Fruit fly (Drosophila melanogaster) whole organism, prepupa: Measurements from ENCODE around the gene Usp2.

Experiments used
- CG11902 ChIP-seq: fragments of 200-800 bp; sonication (Bioruptor generic); optimal IDR thresholded peaks from 3 replicates; lab custom pipeline; 2016; ENCODE audit warnings: missing biosample characterization, missing genetic modification characterization
- CG1621 ChIP-seq: fragments of 200-800 bp; sonication (Bioruptor generic); optimal IDR thresholded peaks from 3 replicates; lab custom pipeline; 2018; ENCODE audit warnings: missing biosample characterization, mild to moderate bottlenecking, missing genetic modification characterization
- CG6792 ChIP-seq: fragments of 200-800 bp; sonication (Bioruptor generic); optimal IDR thresholded peaks from 3 replicates; lab custom pipeline; 2016; ENCODE audit warnings: missing biosample characterization, missing genetic modification characterization
- CG6854 ChIP-seq: fragments of 200-800 bp; sonication (Bioruptor generic); optimal IDR thresholded peaks from 2 replicates; lab custom pipeline; 2017; ENCODE audit warnings: missing biosample characterization, mild to moderate bottlenecking, missing genetic modification characterization
- Eip75B ChIP-seq: fragments of 200-800 bp; sonication (Bioruptor generic); optimal IDR thresholded peaks from 3 replicates; lab custom pipeline; 2016; ENCODE audit warnings: missing biosample characterization, missing genetic modification characterization
- Hr39 ChIP-seq: fragments of 200-800 bp; sonication (Bioruptor generic); optimal IDR thresholded peaks from 2 replicates; lab custom pipeline; 2016; ENCODE audit warnings: missing biosample characterization, missing genetic modification characterization
- Lpt ChIP-seq: fragments of 200-800 bp; sonication (Bioruptor generic); optimal IDR thresholded peaks from 3 replicates; lab custom pipeline; 2016; ENCODE audit warnings: missing biosample characterization, missing genetic modification characterization
- Met ChIP-seq: fragments of 200-800 bp; sonication (Bioruptor generic); optimal IDR thresholded peaks from 3 replicates; lab custom pipeline; 2016; ENCODE audit warnings: missing biosample characterization, missing genetic modification characterization
- Sox102F ChIP-seq: fragments of 200-800 bp; sonication (Bioruptor generic); optimal IDR thresholded peaks from 2 replicates; lab custom pipeline; 2016; ENCODE audit warnings: missing biosample characterization, mild to moderate bottlenecking, missing genetic modification characterization
- acj6 ChIP-seq: fragments of 200-800 bp; sonication (Bioruptor generic); optimal IDR thresholded peaks from 3 replicates; lab custom pipeline; 2016; ENCODE audit warnings: missing biosample characterization, missing genetic modification characterization
- dsx ChIP-seq: fragments of 200-800 bp; optimal IDR thresholded peaks from 3 replicates; lab custom pipeline; 2019; ENCODE audit warnings: missing biosample characterization, mild to moderate bottlenecking, missing genetic modification characterization, moderate library complexity; ENCODE audit not compliant: poor library complexity, severe bottlenecking
- lz ChIP-seq: fragments of 200-800 bp; sonication (Bioruptor generic); optimal IDR thresholded peaks from 3 replicates; lab custom pipeline; 2016; ENCODE audit warnings: missing biosample characterization, missing genetic modification characterization
- pdm3 ChIP-seq: fragments of 200-800 bp; sonication (Bioruptor generic); optimal IDR thresholded peaks from 3 replicates; lab custom pipeline; 2016; ENCODE audit warnings: missing biosample characterization, missing genetic modification characterization

dm6 chrX:22443954-22444910 lies 11.4 kb upstream of the Usp2 start, which contains the start of gene CG14621:
- TF ChIP-seq Sox102F (no peak), Lpt (GFP tag; lab: Kevin White, UChicago) (no peak), lz (GFP tag; lab: Kevin White, UChicago) (no peak), CG11902 (GFP tag; lab: Kevin White, UChicago) (no peak), acj6 (GFP tag; lab: Kevin White, UChicago) (no peak), Eip75B (GFP tag; lab: Kevin White, UChicago) (no peak), Met (GFP tag; lab: Kevin White, UChicago) (no peak), CG1621 (no peak), dsx (GFP tag; lab: Kevin White, UChicago) (no peak), Hr39 (GFP tag; lab: Kevin White, UChicago) (no peak), pdm3 (GFP tag; lab: Kevin White, UChicago) (no peak), CG6854 (GFP tag; lab: Kevin White, UChicago) (no peak), CG6792 (GFP tag; lab: Kevin White, UChicago) (no peak)
